Fruit fly (Drosophila melanogaster): ENCODE data around the gene CG42824.

DNA sequence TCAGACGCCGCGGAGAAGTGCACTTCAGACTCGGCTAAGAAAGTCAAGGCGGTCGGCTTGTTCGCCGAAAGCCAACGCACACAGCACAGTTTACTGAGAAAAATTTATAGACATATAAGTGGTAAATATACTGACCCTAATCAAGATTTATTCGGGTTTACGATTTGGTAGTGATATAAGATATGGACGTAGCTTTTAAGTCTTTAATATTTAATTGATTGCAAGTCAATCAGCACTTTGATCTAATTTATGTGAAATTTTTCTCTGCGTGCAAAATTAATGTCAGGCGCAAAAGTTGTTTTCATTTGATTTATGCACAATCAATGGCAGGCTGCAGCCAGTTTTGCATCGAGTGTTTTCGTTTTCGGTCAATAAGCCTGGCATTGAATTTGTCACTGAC is 24.2 kb upstream of the CG42824 start:
- TF ChIP-seq CG8478 (optimal IDR thresholded peaks at IDR 0.05) = no peak
- TF ChIP-seq CTCF (optimal IDR thresholded peaks at IDR 0.05) = no peak

Data from S2 (cell line).